Fruit fly (Drosophila melanogaster) whole organism, embryonic: ENCODE results near the gene mRpL14.

Experiments
- BtbVII ChIP-seq: fragments of 200-800 bp; sonication (Bioruptor generic); optimal IDR thresholded peaks from 3 replicates; lab custom pipeline; 2017; ENCODE audit warnings: missing biosample characterization, mild to moderate bottlenecking, missing genetic modification characterization
- CG15073 ChIP-seq: fragments of 200-800 bp; sonication (Bioruptor generic); optimal IDR thresholded peaks from 2 replicates; lab custom pipeline; 2016; ENCODE audit warnings: missing biosample characterization, missing genetic modification characterization
- CG17829 ChIP-seq: fragments of 200-800 bp; optimal IDR thresholded peaks from 2 replicates; lab custom pipeline; 2019; ENCODE audit warnings: missing biosample characterization, mild to moderate bottlenecking, missing genetic modification characterization, moderate library complexity
- CG18619 ChIP-seq: fragments of 200-800 bp; sonication (Bioruptor generic); optimal IDR thresholded peaks from 3 replicates; lab custom pipeline; 2017; ENCODE audit warnings: missing biosample characterization, mild to moderate bottlenecking, missing genetic modification characterization
- CG4707 ChIP-seq: fragments of 200-800 bp; sonication (Bioruptor generic); optimal IDR thresholded peaks from 2 replicates; lab custom pipeline; 2018; ENCODE audit warnings: missing biosample characterization, mild to moderate bottlenecking, missing genetic modification characterization, moderate library complexity
- CG5180 ChIP-seq: fragments of 200-800 bp; sonication (Bioruptor generic); optimal IDR thresholded peaks from 3 replicates; lab custom pipeline; 2017; ENCODE audit warnings: missing biosample characterization, missing genetic modification characterization, mild to moderate bottlenecking, moderate library complexity, missing genetic modification reagents
- CG6813 ChIP-seq: fragments of 200-800 bp; sonication (Bioruptor generic); optimal IDR thresholded peaks from 2 replicates; lab custom pipeline; 2017; ENCODE audit warnings: missing biosample characterization, missing genetic modification characterization, mild to moderate bottlenecking, moderate library complexity, missing genetic modification reagents
- CG7786 ChIP-seq: fragments of 200-800 bp; sonication (Bioruptor generic); optimal IDR thresholded peaks from 2 replicates; lab custom pipeline; 2016; ENCODE audit warnings: missing biosample characterization, missing genetic modification characterization
- CG8089 ChIP-seq: fragments of 200-800 bp; sonication (Bioruptor generic); optimal IDR thresholded peaks from 3 replicates; lab custom pipeline; 2016; ENCODE audit warnings: missing biosample characterization, missing genetic modification characterization
- CHES-1-like ChIP-seq: fragments of 200-800 bp; sonication (Bioruptor generic); optimal IDR thresholded peaks from 2 replicates; lab custom pipeline; 2016; ENCODE audit warnings: missing biosample characterization, missing genetic modification characterization
- CrebB ChIP-seq: fragments of 200-800 bp; sonication (Bioruptor generic); optimal IDR thresholded peaks from 3 replicates; lab custom pipeline; 2018; ENCODE audit warnings: missing biosample characterization, mild to moderate bottlenecking, missing genetic modification characterization
- D19B ChIP-seq: fragments of 200-800 bp; sonication (Bioruptor generic); optimal IDR thresholded peaks from 2 replicates; lab custom pipeline; 2017; ENCODE audit warnings: missing biosample characterization, mild to moderate bottlenecking, missing genetic modification characterization
- ERR ChIP-seq: fragments of 200-800 bp; sonication (Bioruptor generic); optimal IDR thresholded peaks from 2 replicates; lab custom pipeline; 2016; ENCODE audit warnings: missing biosample characterization, missing genetic modification characterization
- Elba2 ChIP-seq: fragments of 200-800 bp; sonication (Bioruptor generic); optimal IDR thresholded peaks from 3 replicates; lab custom pipeline; 2016; ENCODE audit warnings: missing biosample characterization, missing genetic modification characterization
- Gsc ChIP-seq: fragments of 200-800 bp; sonication (Bioruptor generic); IDR thresholded peaks from 2 replicates; pipeline ENCODE4 v1.3.6; 2022; ENCODE audit warnings: missing biosample characterization, missing genetic modification characterization
- Lhr ChIP-seq: fragments of 200-800 bp; sonication (Bioruptor generic); optimal IDR thresholded peaks from 3 replicates; lab custom pipeline; 2017; ENCODE audit warnings: mild to moderate bottlenecking, missing biosample characterization, missing genetic modification reagents, missing genetic modification characterization
- Lpt ChIP-seq: fragments of >200 bp; optimal IDR thresholded peaks from 2 replicates; lab custom pipeline; 2018; ENCODE audit warnings: missing biosample characterization, missing genetic modification characterization
- Mrtf ChIP-seq: fragments of 200-800 bp; sonication (Bioruptor generic); IDR thresholded peaks from 3 replicates; pipeline ENCODE4 v1.3.6; 2022; ENCODE audit warnings: missing biosample characterization, missing genetic modification characterization
- NC2α ChIP-seq: fragments of 200-800 bp; sonication (Bioruptor generic); optimal IDR thresholded peaks from 2 replicates; lab custom pipeline; 2016; ENCODE audit warnings: missing biosample characterization, missing genetic modification characterization
- Ptx1 ChIP-seq: fragments of 200-800 bp; sonication (Bioruptor generic); IDR thresholded peaks from 2 replicates; pipeline ENCODE4 v1.3.6; 2022; ENCODE audit warnings: missing biosample characterization, missing genetic modification characterization
- Ravus ChIP-seq: fragments of 200-800 bp; sonication (Bioruptor generic); IDR thresholded peaks from 2 replicates; pipeline ENCODE4 v1.3.6; 2022; ENCODE audit warnings: missing biosample characterization, missing genetic modification characterization
- Stat92E ChIP-seq, 3 experiments: fragments of >200 bp in 2 of 3; fragments of 200-800 bp in 1 of 3; sonication (Bioruptor generic) in 1 of 3; optimal IDR thresholded peaks; 2 replicates each; lab custom pipeline; 2017 to 2019; ENCODE audit warnings: missing biosample characterization in 3 of 3, missing genetic modification characterization in 3 of 3, mild to moderate bottlenecking in 1 of 3, moderate library complexity in 1 of 3
- abd-A ChIP-seq: fragments of 200-800 bp; sonication (Bioruptor generic); optimal IDR thresholded peaks from 3 replicates; lab custom pipeline; 2019; ENCODE audit warnings: missing biosample characterization, mild to moderate bottlenecking, missing genetic modification characterization, moderate library complexity
- cad ChIP-seq: fragments of >200 bp; optimal IDR thresholded peaks from 2 replicates; lab custom pipeline; 2017; ENCODE audit warnings: missing biosample characterization, missing genetic modification characterization
- cato ChIP-seq: fragments of 200-800 bp; sonication (Bioruptor generic); optimal IDR thresholded peaks from 2 replicates; lab custom pipeline; 2016; ENCODE audit warnings: missing biosample characterization, missing genetic modification characterization, borderline replicate concordance
- caup ChIP-seq: fragments of 200-800 bp; sonication (Bioruptor generic); optimal IDR thresholded peaks from 3 replicates; lab custom pipeline; 2017; ENCODE audit warnings: missing biosample characterization, mild to moderate bottlenecking, missing genetic modification characterization, moderate library complexity; ENCODE audit not compliant: severe bottlenecking
- chinmo ChIP-seq: fragments of 200-800 bp; sonication (Bioruptor generic); IDR thresholded peaks from 4 replicates; pipeline ENCODE4 v1.3.6; 2022; ENCODE audit warnings: missing biosample characterization, missing genetic modification characterization; ENCODE audit not compliant: partially characterized antibody
- dimm ChIP-seq: fragments of 200-800 bp; sonication (Bioruptor generic); IDR thresholded peaks from 2 replicates; pipeline ENCODE4 v1.3.6; 2022; ENCODE audit warnings: missing biosample characterization, missing genetic modification characterization
- en ChIP-seq: fragments of 200-800 bp; sonication (Bioruptor generic); optimal IDR thresholded peaks from 2 replicates; lab custom pipeline; 2016; ENCODE audit warnings: missing biosample characterization, missing genetic modification characterization
- eyg ChIP-seq: fragments of 200-800 bp; sonication (Bioruptor generic); optimal IDR thresholded peaks from 3 replicates; lab custom pipeline; 2016; ENCODE audit warnings: missing biosample characterization, missing genetic modification characterization
- fd3F ChIP-seq: fragments of 200-800 bp; sonication (Bioruptor generic); optimal IDR thresholded peaks from 2 replicates; lab custom pipeline; 2018; ENCODE audit warnings: missing biosample characterization, mild to moderate bottlenecking, missing genetic modification characterization, moderate library complexity
- grau ChIP-seq: fragments of 200-800 bp; optimal IDR thresholded peaks from 3 replicates; lab custom pipeline; 2019; ENCODE audit warnings: missing biosample characterization, mild to moderate bottlenecking, missing genetic modification characterization, moderate library complexity
- gro ChIP-seq: fragments of 200-800 bp; sonication (Bioruptor generic); optimal IDR thresholded peaks from 2 replicates; lab custom pipeline; 2016; ENCODE audit warnings: missing biosample characterization, missing genetic modification characterization
- h ChIP-seq: fragments of >200 bp; optimal IDR thresholded peaks from 2 replicates; lab custom pipeline; 2017
- insv ChIP-seq, 2 experiments: fragments of 200-800 bp; sonication (Bioruptor generic); optimal IDR thresholded peaks; 3 replicates each; lab custom pipeline; 2016 to 2018; ENCODE audit warnings: missing biosample characterization in 2 of 2, missing genetic modification characterization in 2 of 2
- inv ChIP-seq: fragments of 200-800 bp; sonication (Bioruptor generic); IDR thresholded peaks from 2 replicates; pipeline ENCODE4 v1.3.6; 2022; ENCODE audit warnings: missing biosample characterization, missing genetic modification characterization; ENCODE audit not compliant: partially characterized antibody
- jumu ChIP-seq: fragments of 200-800 bp; sonication (Bioruptor generic); optimal IDR thresholded peaks from 3 replicates; lab custom pipeline; 2016; ENCODE audit warnings: missing biosample characterization, missing genetic modification characterization
- ken ChIP-seq: fragments of 200-800 bp; sonication (Bioruptor generic); IDR thresholded peaks from 3 replicates; pipeline ENCODE4 v1.3.6; 2022; ENCODE audit warnings: missing biosample characterization, missing genetic modification characterization
- knrl ChIP-seq: fragments of 200-800 bp; sonication (Bioruptor generic); IDR thresholded peaks from 3 replicates; pipeline ENCODE4 v1.3.6; 2022; ENCODE audit warnings: missing biosample characterization, missing genetic modification characterization; ENCODE audit not compliant: partially characterized antibody
- mld ChIP-seq: fragments of 200-800 bp; sonication (Bioruptor generic); IDR thresholded peaks from 3 replicates; pipeline ENCODE4 v1.3.6; 2022; ENCODE audit warnings: missing biosample characterization, missing genetic modification characterization; ENCODE audit not compliant: partially characterized antibody
- pho ChIP-seq: fragments of 200-800 bp; sonication (Bioruptor generic); optimal IDR thresholded peaks from 2 replicates; lab custom pipeline; 2016; ENCODE audit warnings: missing biosample characterization, missing genetic modification characterization
- so ChIP-seq: fragments of 200-800 bp; sonication (Bioruptor generic); IDR thresholded peaks from 3 replicates; pipeline ENCODE4 v1.3.6; 2022; ENCODE audit warnings: missing biosample characterization, missing genetic modification characterization
- stc ChIP-seq: fragments of 200-800 bp; sonication (Bioruptor generic); IDR thresholded peaks from 2 replicates; pipeline ENCODE4 v1.3.6; 2022; ENCODE audit warnings: missing biosample characterization, missing genetic modification characterization
- tap ChIP-seq: fragments of 200-800 bp; optimal IDR thresholded peaks from 3 replicates; lab custom pipeline; 2019; ENCODE audit warnings: missing biosample characterization, mild to moderate bottlenecking, missing genetic modification characterization, moderate library complexity
- tgo ChIP-seq: fragments of 200-800 bp; sonication (Bioruptor generic); IDR thresholded peaks from 3 replicates; pipeline ENCODE4 v1.3.6; 2022; ENCODE audit warnings: missing biosample characterization, missing genetic modification characterization
- tll ChIP-seq, 2 experiments: fragments of 200-800 bp in 1 of 2; fragments of >200 bp in 1 of 2; sonication (Bioruptor generic) in 1 of 2; optimal IDR thresholded peaks; 2 replicates each; lab custom pipeline; 2017 to 2019; ENCODE audit warnings: missing biosample characterization in 2 of 2, missing genetic modification characterization in 2 of 2, mild to moderate bottlenecking in 1 of 2, moderate library complexity in 1 of 2
- zf30C ChIP-seq: fragments of 200-800 bp; sonication (Bioruptor generic); optimal IDR thresholded peaks from 3 replicates; lab custom pipeline; 2018; ENCODE audit warnings: missing biosample characterization, mild to moderate bottlenecking, missing genetic modification characterization
- zfh1 ChIP-seq: fragments of 200-800 bp; sonication (Bioruptor generic); IDR thresholded peaks from 3 replicates; pipeline ENCODE4 v1.3.6; 2022; ENCODE audit warnings: missing biosample characterization, missing genetic modification characterization

The mRpL14 gene

DNA sequence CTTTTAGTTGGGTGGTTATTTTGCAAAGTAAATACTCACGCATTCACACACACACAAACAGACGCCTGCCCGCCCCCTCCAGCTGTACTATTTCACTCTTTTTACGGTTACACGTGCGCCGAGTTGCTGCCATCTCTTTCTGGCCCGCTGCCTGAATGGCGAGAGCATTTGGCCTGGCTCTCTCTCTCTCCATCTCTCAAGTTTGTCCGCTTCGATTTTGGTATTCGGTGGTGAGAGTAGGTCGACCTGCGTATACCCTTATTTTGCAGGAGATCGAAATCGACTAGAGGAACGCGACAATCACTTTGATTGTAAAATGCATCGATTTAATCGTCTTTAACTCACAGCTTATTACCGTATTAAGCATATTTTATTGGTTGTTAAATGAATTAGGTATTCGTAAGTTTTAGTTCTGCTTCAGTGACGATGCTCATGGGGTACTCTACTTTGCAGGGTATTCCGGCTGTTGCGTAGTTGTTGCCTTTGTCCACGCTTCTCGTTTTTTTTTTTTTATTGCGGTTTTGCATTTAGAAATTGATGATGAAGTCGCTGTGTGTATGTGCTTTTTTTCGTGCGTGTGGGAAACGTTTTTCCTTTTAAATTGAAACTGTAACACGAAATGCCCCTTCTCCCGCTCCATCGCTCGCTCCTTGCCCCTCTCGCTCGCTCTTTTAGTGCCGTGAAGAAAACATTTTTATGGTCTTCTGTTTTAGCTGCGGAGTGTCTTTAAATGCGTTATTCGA is 40.5 kb downstream of the mRpL14 start (continued):
- TF ChIP-seq CG17829 (tag; lab: Kevin White, UChicago) (peak; percentile 83), Ravus (GFP tag; lab: Robert Waterston, UW) (peak; percentile 49), D19B (GFP tag; lab: Kevin White, UChicago) (peak; percentile 83), CG5180 (GFP tag; lab: Kevin White, UChicago) (peak; percentile 70), insv (GFP tag; optimal IDR thresholded peaks at IDR 0.05; lab: Kevin White, UChicago) (peak; percentile 18 to 30), Ptx1 (GFP tag; lab: Robert Waterston, UW) (peak; percentile 83), eyg (peak; percentile 84), tap (tag; lab: Kevin White, UChicago) (peak; percentile 84), inv (GFP tag; lab: Robert Waterston, UW) (no peak), CrebB (tag; lab: Kevin White, UChicago) (peak; percentile 90), CG6813 (GFP tag; lab: Kevin White, UChicago) (peak; percentile 83), Stat92E (GFP tag; optimal IDR thresholded peaks at IDR 0.05; lab: Kevin White, UChicago) (peak in 1 of 3 experiments; percentile 93), mld (GFP tag; lab: Robert Waterston, UW) (no peak), Lpt (GFP tag; lab: Kevin White, UChicago) (no peak), stc (peak; percentile 82), ken (GFP tag; lab: Robert Waterston, UW) (peak; percentile 71; the same call in 2 of the 3 replicates), grau (peak; percentile 90), Lhr (peak; percentile 63), abd-A (tag; lab: Kevin White, UChicago) (peak; percentile 92), knrl (peak; percentile 28; the same call in 1 of the 3 replicates), ERR (GFP tag; lab: Kevin White, UChicago) (peak; percentile 84), caup (GFP tag; lab: Kevin White, UChicago) (peak; percentile 87), NC2α (GFP tag; lab: Kevin White, UChicago) (peak; percentile 86), tgo (GFP tag; lab: Robert Waterston, UW) (peak; percentile 78), cad (GFP tag; lab: Kevin White, UChicago) (no peak), cato (GFP tag; lab: Kevin White, UChicago) (peak; percentile 77), Gsc (peak; percentile 54; the same call in 1 of the 2 replicates), fd3F (peak; percentile 75), pho (GFP tag; lab: Kevin White, UChicago) (peak; percentile 94), BtbVII (peak; percentile 89), so (peak; percentile 85), CHES-1-like (GFP tag; lab: Kevin White, UChicago) (peak; percentile 97), dimm (GFP tag; lab: Robert Waterston, UW) (peak; percentile 40; the same call in 1 of the 2 replicates), CG7786 (peak; percentile 96), CG18619 (GFP tag; lab: Kevin White, UChicago) (peak; percentile 85), en (peak; percentile 64), zf30C (no peak), jumu (GFP tag; lab: Kevin White, UChicago) (peak; percentile 93), tll (GFP tag; optimal IDR thresholded peaks at IDR 0.05; lab: Kevin White, UChicago) (peak; percentile 14 to 73), Mrtf (GFP tag; lab: Robert Waterston, UW) (peak; percentile 60; the same call in 1 of the 3 replicates), h (lab: Kevin White, UChicago) (no peak), gro (GFP tag; lab: Kevin White, UChicago) (peak; percentile 94), Elba2 (GFP tag; lab: Kevin White, UChicago) (no peak), CG4707 (GFP tag; lab: Kevin White, UChicago) (peak; percentile 78), zfh1 (GFP tag; lab: Robert Waterston, UW) (peak; percentile 83), CG8089 (GFP tag; lab: Kevin White, UChicago) (peak; percentile 86), chinmo (GFP tag; lab: Robert Waterston, UW) (peak; percentile 77; the same call in 3 of the 4 replicates), CG15073 (GFP tag; lab: Kevin White, UChicago) (peak; percentile 1)
